Fruit fly (Drosophila melanogaster) whole organism, embryonic: ENCODE measurements around the gene Urm1.

ENCODE experiments used
- Abd-B ChIP-seq: fragments of 200-800 bp; sonication (Bioruptor generic); optimal IDR thresholded peaks from 2 replicates; lab custom pipeline; 2018; ENCODE audit warnings: missing biosample characterization, mild to moderate bottlenecking, missing genetic modification characterization, moderate library complexity
- CG10462 ChIP-seq: fragments of 200-800 bp; sonication (Bioruptor generic); optimal IDR thresholded peaks from 2 replicates; lab custom pipeline; 2016; ENCODE audit warnings: missing biosample characterization, missing genetic modification characterization
- CG11093 ChIP-seq: fragments of 200-800 bp; sonication (Bioruptor generic); IDR thresholded peaks from 3 replicates; pipeline ENCODE4 v1.3.6; 2022; ENCODE audit warnings: missing biosample characterization, missing genetic modification characterization
- CG12744 ChIP-seq: fragments of 200-800 bp; sonication (Bioruptor generic); optimal IDR thresholded peaks from 2 replicates; lab custom pipeline; 2016; ENCODE audit warnings: missing biosample characterization, missing genetic modification characterization
- CG13123 ChIP-seq: fragments of 200-800 bp; sonication (Bioruptor generic); optimal IDR thresholded peaks from 2 replicates; lab custom pipeline; 2016; ENCODE audit warnings: missing biosample characterization, missing genetic modification characterization
- CG13296 ChIP-seq: fragments of 200-800 bp; sonication (Bioruptor generic); optimal IDR thresholded peaks from 3 replicates; lab custom pipeline; 2018; ENCODE audit warnings: missing biosample characterization, mild to moderate bottlenecking, missing genetic modification characterization
- CG13424 ChIP-seq: fragments of 200-800 bp; sonication (Bioruptor generic); optimal IDR thresholded peaks from 2 replicates; lab custom pipeline; 2019; ENCODE audit warnings: missing biosample characterization, mild to moderate bottlenecking, missing genetic modification characterization, moderate library complexity
- CG13624 ChIP-seq: fragments of 200-800 bp; sonication (Bioruptor generic); optimal IDR thresholded peaks from 2 replicates; lab custom pipeline; 2016; ENCODE audit warnings: missing biosample characterization, missing genetic modification characterization
- CG13894 ChIP-seq: fragments of 200-800 bp; sonication (Bioruptor generic); optimal IDR thresholded peaks from 3 replicates; lab custom pipeline; 2018; ENCODE audit warnings: missing biosample characterization, mild to moderate bottlenecking, missing genetic modification characterization, moderate library complexity
- CG15011 ChIP-seq: fragments of 200-800 bp; sonication (Bioruptor generic); optimal IDR thresholded peaks from 3 replicates; lab custom pipeline; 2018; ENCODE audit warnings: missing biosample characterization, mild to moderate bottlenecking, missing genetic modification characterization
- CG1792 ChIP-seq: fragments of 200-800 bp; sonication (Bioruptor generic); optimal IDR thresholded peaks from 2 replicates; lab custom pipeline; 2016; ENCODE audit warnings: missing biosample characterization, missing genetic modification characterization
- CG18764 ChIP-seq: fragments of 200-800 bp; sonication (Bioruptor generic); optimal IDR thresholded peaks from 3 replicates; lab custom pipeline; 2016; ENCODE audit warnings: missing biosample characterization, missing genetic modification characterization
- CG2712 ChIP-seq: fragments of 200-800 bp; optimal IDR thresholded peaks from 3 replicates; lab custom pipeline; 2019; ENCODE audit warnings: missing biosample characterization, mild to moderate bottlenecking, missing genetic modification characterization, moderate library complexity
- CG31441 ChIP-seq: fragments of 200-800 bp; sonication (Bioruptor generic); IDR thresholded peaks from 2 replicates; pipeline ENCODE4 v1.3.6; 2022; ENCODE audit warnings: missing biosample characterization, missing genetic modification characterization
- CG3995 ChIP-seq: fragments of 200-800 bp; sonication (Bioruptor generic); optimal IDR thresholded peaks from 3 replicates; lab custom pipeline; 2016; ENCODE audit warnings: missing biosample characterization, missing genetic modification characterization
- CG4404 ChIP-seq: fragments of 200-800 bp; sonication (Bioruptor generic); IDR thresholded peaks from 2 replicates; pipeline ENCODE4 v1.3.6; 2022; ENCODE audit warnings: missing biosample characterization, missing genetic modification characterization
- CG6654 ChIP-seq: fragments of 200-800 bp; sonication (Bioruptor generic); optimal IDR thresholded peaks from 2 replicates; lab custom pipeline; 2017; ENCODE audit warnings: missing biosample characterization, mild to moderate bottlenecking, missing genetic modification characterization
- CG6689 ChIP-seq: fragments of 200-800 bp; sonication (Bioruptor generic); IDR thresholded peaks from 2 replicates; pipeline ENCODE4 v1.3.6; 2022; ENCODE audit warnings: missing biosample characterization, missing genetic modification characterization
- CG7839 ChIP-seq: fragments of 200-800 bp; sonication (Bioruptor generic); optimal IDR thresholded peaks from 3 replicates; lab custom pipeline; 2018; ENCODE audit warnings: missing biosample characterization, mild to moderate bottlenecking, missing genetic modification characterization, moderate library complexity
- CG8359 ChIP-seq: fragments of 200-800 bp; sonication (Bioruptor generic); optimal IDR thresholded peaks from 2 replicates; lab custom pipeline; 2017; ENCODE audit warnings: missing biosample characterization, mild to moderate bottlenecking, missing genetic modification characterization, borderline replicate concordance
- CG9437 ChIP-seq: fragments of 200-800 bp; sonication (Bioruptor generic); optimal IDR thresholded peaks from 2 replicates; lab custom pipeline; 2018; ENCODE audit warnings: missing biosample characterization, mild to moderate bottlenecking, missing genetic modification characterization
- CG9817 ChIP-seq: fragments of 200-800 bp; sonication (Bioruptor generic); optimal IDR thresholded peaks from 2 replicates; lab custom pipeline; 2018; ENCODE audit warnings: missing biosample characterization, mild to moderate bottlenecking, missing genetic modification characterization, moderate library complexity
- CG9876 ChIP-seq: fragments of 200-800 bp; sonication (Bioruptor generic); optimal IDR thresholded peaks from 2 replicates; lab custom pipeline; 2016; ENCODE audit warnings: missing biosample characterization, missing genetic modification characterization
- Dbx ChIP-seq: fragments of 200-800 bp; sonication (Bioruptor generic); IDR thresholded peaks from 3 replicates; pipeline ENCODE4 v1.3.6; 2022; ENCODE audit warnings: missing biosample characterization, missing genetic modification characterization
- Dp ChIP-seq: fragments of 200-800 bp; sonication (Bioruptor generic); optimal IDR thresholded peaks from 2 replicates; lab custom pipeline; 2018; ENCODE audit warnings: missing biosample characterization, mild to moderate bottlenecking, missing genetic modification characterization, moderate library complexity
- Drgx ChIP-seq: fragments of 200-800 bp; sonication (Bioruptor generic); IDR thresholded peaks from 2 replicates; pipeline ENCODE4 v1.3.6; 2022; ENCODE audit warnings: missing biosample characterization, missing genetic modification characterization
- E2f1 ChIP-seq: fragments of 200-800 bp; sonication (Bioruptor generic); IDR thresholded peaks from 2 replicates; pipeline ENCODE4 v1.3.6; 2022; ENCODE audit warnings: missing biosample characterization, missing genetic modification characterization
- Eip74EF ChIP-seq, 2 experiments: fragments of 200-800 bp in 1 of 2; fragments of >200 bp in 1 of 2; sonication (Bioruptor generic) in 1 of 2; optimal IDR thresholded peaks; 2 replicates each; lab custom pipeline; 2017 to 2019; ENCODE audit warnings: missing biosample characterization in 2 of 2, missing genetic modification characterization in 2 of 2, mild to moderate bottlenecking in 1 of 2, moderate library complexity in 1 of 2
- Hr51 ChIP-seq, 2 experiments: fragments of 200-800 bp; sonication (Bioruptor generic); optimal IDR thresholded peaks; 2 replicates in 1 of 2; 3 replicates in 1 of 2; lab custom pipeline; 2016 to 2018; ENCODE audit warnings: missing biosample characterization in 2 of 2, missing genetic modification characterization in 2 of 2, mild to moderate bottlenecking in 1 of 2, moderate library complexity in 1 of 2
- Meics ChIP-seq: fragments of 200-800 bp; sonication (Bioruptor generic); optimal IDR thresholded peaks from 2 replicates; lab custom pipeline; 2017; ENCODE audit warnings: missing biosample characterization, mild to moderate bottlenecking, missing genetic modification characterization
- NC2β ChIP-seq: fragments of 200-800 bp; sonication (Bioruptor generic); optimal IDR thresholded peaks from 2 replicates; lab custom pipeline; 2016; ENCODE audit warnings: missing biosample characterization, missing genetic modification characterization
- Ptx1 ChIP-seq: fragments of 200-800 bp; sonication (Bioruptor generic); IDR thresholded peaks from 2 replicates; pipeline ENCODE4 v1.3.6; 2022; ENCODE audit warnings: missing biosample characterization, missing genetic modification characterization
- Sox100B ChIP-seq: fragments of 200-800 bp; sonication (Bioruptor generic); optimal IDR thresholded peaks from 3 replicates; lab custom pipeline; 2018; ENCODE audit warnings: missing biosample characterization, mild to moderate bottlenecking, missing genetic modification characterization
- Xrp1 ChIP-seq: fragments of 200-800 bp; sonication (Bioruptor generic); IDR thresholded peaks from 2 replicates; pipeline ENCODE4 v1.3.6; 2022; ENCODE audit warnings: missing biosample characterization, missing genetic modification characterization
- ato ChIP-seq: fragments of 200-800 bp; sonication (Bioruptor generic); IDR thresholded peaks from 2 replicates; pipeline ENCODE4 v1.3.6; 2022; ENCODE audit warnings: missing biosample characterization, missing genetic modification characterization; ENCODE audit not compliant: partially characterized antibody
- bigmax ChIP-seq: fragments of 200-800 bp; sonication (Bioruptor generic); optimal IDR thresholded peaks from 2 replicates; lab custom pipeline; 2018; ENCODE audit warnings: missing biosample characterization, mild to moderate bottlenecking, missing genetic modification characterization
- btn ChIP-seq: fragments of 200-800 bp; sonication (Bioruptor generic); optimal IDR thresholded peaks from 2 replicates; lab custom pipeline; 2016; ENCODE audit warnings: missing biosample characterization, missing genetic modification characterization
- cas ChIP-seq: fragments of 200-800 bp; sonication (Bioruptor generic); IDR thresholded peaks from 2 replicates; pipeline ENCODE4 v1.3.6; 2022; ENCODE audit warnings: missing biosample characterization, missing genetic modification characterization
- crol ChIP-seq: fragments of 200-800 bp; sonication (Bioruptor generic); IDR thresholded peaks from 2 replicates; pipeline ENCODE4 v1.3.6; 2022; ENCODE audit warnings: missing biosample characterization, missing genetic modification characterization
- dmrt99B ChIP-seq: fragments of 200-800 bp; sonication (Bioruptor generic); optimal IDR thresholded peaks from 2 replicates; lab custom pipeline; 2018; ENCODE audit warnings: missing biosample characterization, mild to moderate bottlenecking, missing genetic modification characterization, moderate library complexity
- fu2 ChIP-seq: fragments of 200-800 bp; sonication (Bioruptor generic); optimal IDR thresholded peaks from 2 replicates; lab custom pipeline; 2016; ENCODE audit warnings: missing biosample characterization, missing genetic modification characterization
- gt ChIP-seq: fragments of 200-800 bp; sonication (Bioruptor generic); IDR thresholded peaks from 2 replicates; pipeline ENCODE4 v1.3.6; 2022; ENCODE audit warnings: missing biosample characterization, missing genetic modification characterization
- hb ChIP-seq: fragments of 200-800 bp; sonication (Bioruptor generic); IDR thresholded peaks from 3 replicates; pipeline ENCODE4 v1.3.6; 2022; ENCODE audit warnings: missing biosample characterization, missing genetic modification characterization; ENCODE audit not compliant: partially characterized antibody
- lbe ChIP-seq: fragments of 200-800 bp; sonication (Bioruptor generic); optimal IDR thresholded peaks from 2 replicates; lab custom pipeline; 2016; ENCODE audit warnings: missing biosample characterization, mild to moderate bottlenecking, missing genetic modification characterization
- maf-S ChIP-seq: fragments of 200-800 bp; sonication (Bioruptor generic); optimal IDR thresholded peaks from 2 replicates; lab custom pipeline; 2016; ENCODE audit warnings: missing biosample characterization, missing genetic modification characterization
- nmo ChIP-seq: fragments of 200-800 bp; sonication (Bioruptor generic); optimal IDR thresholded peaks from 2 replicates; lab custom pipeline; 2018; ENCODE audit warnings: missing biosample characterization, mild to moderate bottlenecking, missing genetic modification characterization, moderate library complexity
- nom ChIP-seq: fragments of 200-800 bp; sonication (Bioruptor generic); optimal IDR thresholded peaks from 2 replicates; lab custom pipeline; 2017; ENCODE audit warnings: missing biosample characterization, missing genetic modification characterization, mild to moderate bottlenecking, moderate library complexity, missing genetic modification reagents
- ranshi ChIP-seq: fragments of 200-800 bp; sonication (Bioruptor generic); IDR thresholded peaks from 2 replicates; pipeline ENCODE4 v1.3.6; 2022; ENCODE audit warnings: missing biosample characterization, missing genetic modification characterization
- sisA ChIP-seq: fragments of 200-800 bp; sonication (Bioruptor generic); IDR thresholded peaks from 2 replicates; pipeline ENCODE4 v1.3.6; 2022; ENCODE audit warnings: missing biosample characterization, missing genetic modification characterization

The Urm1 gene

dm6 chr3L:7601122-7601841 lies 39.0 kb downstream of the Urm1 start (continued):
- 0 out of 2 replicates have a peak, but pooled peaks have one; percentile 24 for TF ChIP-seq E2f1
- TF ChIP-seq nmo (GFP tag; lab: Kevin White, UChicago) = peak; percentile 21
- no peak for TF ChIP-seq Meics
- TF ChIP-seq NC2β (GFP tag; lab: Kevin White, UChicago) = no peak
- TF ChIP-seq ato = no peak
- no peak for TF ChIP-seq CG4404 (GFP tag; lab: Robert Waterston, UW)
- TF ChIP-seq hb (GFP tag; lab: Robert Waterston, UW) = no peak
- TF ChIP-seq Ptx1 (GFP tag; lab: Robert Waterston, UW) = peak; percentile 59
- TF ChIP-seq Abd-B (GFP tag; lab: Kevin White, UChicago) = no peak
- TF ChIP-seq Eip74EF (GFP tag; optimal IDR thresholded peaks at IDR 0.05; lab: Kevin White, UChicago) = no peak
- peak; percentile 29; the same call in 1 of the 2 replicates for TF ChIP-seq crol
- TF ChIP-seq gt = no peak
- no peak for TF ChIP-seq Dbx (GFP tag; lab: Robert Waterston, UW)
- TF ChIP-seq CG9437 (GFP tag; lab: Kevin White, UChicago) = no peak
- TF ChIP-seq maf-S (GFP tag; lab: Kevin White, UChicago) = no peak
- TF ChIP-seq CG15011 (GFP tag; lab: Kevin White, UChicago) = no peak
- peak; percentile 14 for TF ChIP-seq lbe (GFP tag; lab: Kevin White, UChicago)
- TF ChIP-seq CG9876 (GFP tag; lab: Kevin White, UChicago) = no peak
- TF ChIP-seq fu2 = no peak
- no peak for TF ChIP-seq nom
- no peak for TF ChIP-seq CG10462 (GFP tag; lab: Kevin White, UChicago)
- TF ChIP-seq CG8359 (GFP tag; lab: Kevin White, UChicago) = no peak
- peak in 1 of 2 experiments; percentile 37 for TF ChIP-seq Hr51 (GFP tag; optimal IDR thresholded peaks at IDR 0.05; lab: Kevin White, UChicago)
- peak; percentile 26 for TF ChIP-seq CG13424 (tag; lab: Kevin White, UChicago)
- TF ChIP-seq CG13123 = no peak
- TF ChIP-seq cas (GFP tag; lab: Robert Waterston, UW) = no peak
- peak; percentile 23; the same call in 1 of the 2 replicates for TF ChIP-seq CG6689 (GFP tag; lab: Robert Waterston, UW)
- no peak for TF ChIP-seq CG9817 (tag; lab: Kevin White, UChicago)
- TF ChIP-seq CG12744 (GFP tag; lab: Kevin White, UChicago) = no peak
- no peak for TF ChIP-seq CG11093 (GFP tag; lab: Robert Waterston, UW)
- peak; percentile 39 for TF ChIP-seq dmrt99B (tag; lab: Kevin White, UChicago)
- TF ChIP-seq CG31441 = peak; percentile 51
- no peak for TF ChIP-seq CG6654 (GFP tag; lab: Kevin White, UChicago)
- TF ChIP-seq CG18764 (GFP tag; lab: Kevin White, UChicago) = no peak
- peak; percentile 33 for TF ChIP-seq sisA (GFP tag; lab: Robert Waterston, UW)
- peak; percentile 7 for TF ChIP-seq CG2712 (tag; lab: Kevin White, UChicago)
- no peak for TF ChIP-seq Drgx (GFP tag; lab: Robert Waterston, UW)
- no peak for TF ChIP-seq btn (GFP tag; lab: Kevin White, UChicago)
- no peak for TF ChIP-seq ranshi (GFP tag; lab: Robert Waterston, UW)
- TF ChIP-seq CG7839 (tag; lab: Kevin White, UChicago) = peak; percentile 29
- no peak; the same call in 1 of the 2 replicates for TF ChIP-seq Xrp1 (GFP tag; lab: Robert Waterston, UW)
- no peak for TF ChIP-seq Dp (GFP tag; lab: Kevin White, UChicago)
- TF ChIP-seq CG13296 (GFP tag; lab: Kevin White, UChicago) = no peak
- peak; percentile 37 for TF ChIP-seq Sox100B
- TF ChIP-seq CG13624 (GFP tag; lab: Kevin White, UChicago) = no peak
- TF ChIP-seq bigmax (GFP tag; lab: Kevin White, UChicago) = no peak
- no peak for TF ChIP-seq CG13894 (tag; lab: Kevin White, UChicago)
- no peak for TF ChIP-seq CG3995 (GFP tag; lab: Kevin White, UChicago)
- no peak for TF ChIP-seq CG1792 (GFP tag; lab: Kevin White, UChicago)
